Fruit fly (Drosophila melanogaster) whole organism, embryonic: ENCODE results near the gene zetaCOP.
A peak's percentile ranks its signal among the peaks of the same experiment; 100 is the strongest.

Experiments
- ATbp ChIP-seq: fragments of 200-800 bp; sonication (Bioruptor generic); optimal IDR thresholded peaks from 2 replicates; lab custom pipeline; 2017; ENCODE audit warnings: missing biosample characterization, mild to moderate bottlenecking, missing genetic modification characterization, missing genetic modification reagents
- Adf1 ChIP-seq: fragments of 200-800 bp; sonication (Bioruptor generic); IDR thresholded peaks from 2 replicates; pipeline ENCODE4 v1.3.6; 2022; ENCODE audit warnings: missing biosample characterization, missing genetic modification characterization
- B-H2 ChIP-seq: fragments of 200-800 bp; sonication (Bioruptor generic); optimal IDR thresholded peaks from 2 replicates; lab custom pipeline; 2018; ENCODE audit warnings: missing biosample characterization, mild to moderate bottlenecking, missing genetic modification characterization
- CG11247 ChIP-seq: fragments of 200-800 bp; sonication (Bioruptor generic); IDR thresholded peaks from 2 replicates; pipeline ENCODE4 v1.3.6; 2022; ENCODE audit warnings: missing biosample characterization, missing genetic modification characterization
- CG13624 ChIP-seq: fragments of 200-800 bp; sonication (Bioruptor generic); optimal IDR thresholded peaks from 2 replicates; lab custom pipeline; 2016; ENCODE audit warnings: missing biosample characterization, missing genetic modification characterization
- CG15514 ChIP-seq: fragments of 200-800 bp; sonication (Bioruptor generic); optimal IDR thresholded peaks from 3 replicates; lab custom pipeline; 2017; ENCODE audit warnings: missing biosample characterization, missing genetic modification characterization, mild to moderate bottlenecking, moderate library complexity, missing genetic modification reagents
- CG15601 ChIP-seq: fragments of 200-800 bp; sonication (Bioruptor generic); optimal IDR thresholded peaks from 3 replicates; lab custom pipeline; 2019; ENCODE audit warnings: missing biosample characterization, mild to moderate bottlenecking, missing genetic modification characterization, moderate library complexity
- CG17361 ChIP-seq: fragments of 200-800 bp; sonication (Bioruptor generic); IDR thresholded peaks from 3 replicates; pipeline ENCODE4 v1.3.6; 2022; ENCODE audit warnings: missing biosample characterization, missing genetic modification characterization
- CG17385 ChIP-seq: fragments of 200-800 bp; sonication (Bioruptor generic); optimal IDR thresholded peaks from 3 replicates; lab custom pipeline; 2018; ENCODE audit warnings: missing biosample characterization, mild to moderate bottlenecking, missing genetic modification characterization
- CG18599 ChIP-seq: fragments of 200-800 bp; sonication (Bioruptor generic); optimal IDR thresholded peaks from 3 replicates; lab custom pipeline; 2017; ENCODE audit warnings: missing biosample characterization, missing genetic modification characterization, mild to moderate bottlenecking, moderate library complexity, missing genetic modification reagents
- CG31224 ChIP-seq: fragments of 200-800 bp; sonication (Bioruptor generic); IDR thresholded peaks from 2 replicates; pipeline ENCODE4 v1.3.6; 2022; ENCODE audit warnings: missing biosample characterization, missing genetic modification characterization
- CG32532 ChIP-seq: fragments of 200-800 bp; sonication (Bioruptor generic); IDR thresholded peaks from 2 replicates; pipeline ENCODE4 v1.3.6; 2022; ENCODE audit warnings: missing biosample characterization, missing genetic modification characterization
- CG8290 ChIP-seq, 3 experiments: fragments of 200-800 bp; sonication (Bioruptor generic); optimal IDR thresholded peaks; 2 replicates each; lab custom pipeline; 2016 to 2019; ENCODE audit warnings: missing biosample characterization in 3 of 3, missing genetic modification characterization in 3 of 3, mild to moderate bottlenecking in 2 of 3, moderate library complexity in 1 of 3
- CG8944 ChIP-seq: fragments of 200-800 bp; sonication (Bioruptor generic); optimal IDR thresholded peaks from 3 replicates; lab custom pipeline; 2016; ENCODE audit warnings: missing biosample characterization, missing genetic modification characterization
- CG9932 ChIP-seq: fragments of 200-800 bp; sonication (Bioruptor generic); IDR thresholded peaks from 2 replicates; pipeline ENCODE4 v1.3.6; 2022; ENCODE audit warnings: missing biosample characterization, missing genetic modification characterization
- CrebB ChIP-seq: fragments of 200-800 bp; sonication (Bioruptor generic); optimal IDR thresholded peaks from 3 replicates; lab custom pipeline; 2018; ENCODE audit warnings: missing biosample characterization, mild to moderate bottlenecking, missing genetic modification characterization
- Dip3 ChIP-seq: fragments of 200-800 bp; sonication (Bioruptor generic); optimal IDR thresholded peaks from 3 replicates; lab custom pipeline; 2016; ENCODE audit warnings: missing biosample characterization, missing genetic modification characterization
- Ets97D ChIP-seq: fragments of 200-800 bp; sonication (Bioruptor generic); optimal IDR thresholded peaks from 3 replicates; lab custom pipeline; 2016; ENCODE audit warnings: missing biosample characterization, missing genetic modification characterization
- Fer1 ChIP-seq: fragments of 200-800 bp; sonication (Bioruptor generic); optimal IDR thresholded peaks from 2 replicates; lab custom pipeline; 2017; ENCODE audit warnings: missing biosample characterization, mild to moderate bottlenecking, missing genetic modification characterization
- Hey ChIP-seq: fragments of 200-800 bp; sonication (Bioruptor generic); optimal IDR thresholded peaks from 3 replicates; lab custom pipeline; 2018; ENCODE audit warnings: missing biosample characterization, mild to moderate bottlenecking, missing genetic modification characterization
- Hr78 ChIP-seq, 2 experiments: fragments of 200-800 bp in 1 of 2; fragments of >200 bp in 1 of 2; sonication (Bioruptor generic) in 1 of 2; optimal IDR thresholded peaks; 2 replicates each; lab custom pipeline; 2017 to 2019; ENCODE audit warnings: missing biosample characterization in 2 of 2, missing genetic modification characterization in 2 of 2, mild to moderate bottlenecking in 1 of 2, moderate library complexity in 1 of 2
- Med ChIP-seq: fragments of 200-800 bp; sonication (Bioruptor generic); peaks from one replicate; lab custom pipeline; 2016; ENCODE audit warnings: missing biosample characterization, missing genetic modification characterization, mild to moderate bottlenecking, inconsistent platforms, moderate library complexity
- Opbp ChIP-seq: fragments of 200-800 bp; sonication (Bioruptor generic); IDR thresholded peaks from 3 replicates; pipeline ENCODE4 v1.3.6; 2022; ENCODE audit warnings: missing biosample characterization, missing genetic modification characterization; ENCODE audit not compliant: partially characterized antibody
- Scr ChIP-seq: fragments of 200-800 bp; sonication (Bioruptor generic); IDR thresholded peaks from 2 replicates; pipeline ENCODE4 v1.3.6; 2022; ENCODE audit warnings: missing biosample characterization, missing genetic modification characterization; ENCODE audit not compliant: partially characterized antibody
- abd-A ChIP-seq: fragments of 200-800 bp; sonication (Bioruptor generic); optimal IDR thresholded peaks from 3 replicates; lab custom pipeline; 2019; ENCODE audit warnings: missing biosample characterization, mild to moderate bottlenecking, missing genetic modification characterization, moderate library complexity
- amos ChIP-seq: fragments of 200-800 bp; sonication (Bioruptor generic); IDR thresholded peaks from 2 replicates; pipeline ENCODE4 v1.3.6; 2022; ENCODE audit warnings: missing biosample characterization, missing genetic modification characterization; ENCODE audit not compliant: partially characterized antibody
- ap ChIP-seq: fragments of 200-800 bp; sonication (Bioruptor generic); IDR thresholded peaks from 2 replicates; pipeline ENCODE4 v1.3.6; 2022; ENCODE audit warnings: missing biosample characterization, missing genetic modification characterization
- ara ChIP-seq: fragments of 200-800 bp; sonication (Bioruptor generic); IDR thresholded peaks from 2 replicates; pipeline ENCODE4 v1.3.6; 2022; ENCODE audit warnings: missing biosample characterization, missing genetic modification characterization
- caup ChIP-seq: fragments of 200-800 bp; sonication (Bioruptor generic); optimal IDR thresholded peaks from 3 replicates; lab custom pipeline; 2017; ENCODE audit warnings: missing biosample characterization, mild to moderate bottlenecking, missing genetic modification characterization, moderate library complexity; ENCODE audit not compliant: severe bottlenecking
- cg ChIP-seq: fragments of 200-800 bp; sonication (Bioruptor generic); optimal IDR thresholded peaks from 3 replicates; lab custom pipeline; 2019; ENCODE audit warnings: missing biosample characterization, mild to moderate bottlenecking, missing genetic modification characterization, moderate library complexity
- chinmo ChIP-seq: fragments of 200-800 bp; sonication (Bioruptor generic); IDR thresholded peaks from 4 replicates; pipeline ENCODE4 v1.3.6; 2022; ENCODE audit warnings: missing biosample characterization, missing genetic modification characterization; ENCODE audit not compliant: partially characterized antibody
- dm ChIP-seq: fragments of 200-800 bp; sonication (Bioruptor generic); optimal IDR thresholded peaks from 3 replicates; lab custom pipeline; 2016; ENCODE audit warnings: missing biosample characterization, missing genetic modification characterization
- eve ChIP-seq, 2 experiments: fragments of >200 bp; optimal IDR thresholded peaks; 2 replicates each; lab custom pipeline; 2017; ENCODE audit warnings: missing biosample characterization in 2 of 2, missing genetic modification characterization in 2 of 2
- ewg ChIP-seq: fragments of 200-800 bp; sonication (Bioruptor generic); optimal IDR thresholded peaks from 3 replicates; lab custom pipeline; 2017; ENCODE audit warnings: mild to moderate bottlenecking, missing biosample characterization, missing genetic modification reagents, missing genetic modification characterization
- fru ChIP-seq: fragments of >200 bp; optimal IDR thresholded peaks from 2 replicates; lab custom pipeline; 2017
- lbe ChIP-seq: fragments of 200-800 bp; sonication (Bioruptor generic); optimal IDR thresholded peaks from 2 replicates; lab custom pipeline; 2016; ENCODE audit warnings: missing biosample characterization, mild to moderate bottlenecking, missing genetic modification characterization
- mld ChIP-seq: fragments of 200-800 bp; sonication (Bioruptor generic); IDR thresholded peaks from 3 replicates; pipeline ENCODE4 v1.3.6; 2022; ENCODE audit warnings: missing biosample characterization, missing genetic modification characterization; ENCODE audit not compliant: partially characterized antibody
- phol ChIP-seq: fragments of 200-800 bp; sonication (Bioruptor generic); optimal IDR thresholded peaks from 3 replicates; lab custom pipeline; 2018; ENCODE audit warnings: missing biosample characterization, mild to moderate bottlenecking, missing genetic modification characterization, moderate library complexity
- schlank ChIP-seq: fragments of 200-800 bp; sonication (Bioruptor generic); optimal IDR thresholded peaks from 2 replicates; lab custom pipeline; 2018; ENCODE audit warnings: missing biosample characterization, mild to moderate bottlenecking, missing genetic modification characterization
- slou ChIP-seq: fragments of 200-800 bp; sonication (Bioruptor generic); optimal IDR thresholded peaks from 3 replicates; lab custom pipeline; 2016; ENCODE audit warnings: missing biosample characterization, missing genetic modification characterization
- sr ChIP-seq: fragments of 200-800 bp; sonication (Bioruptor generic); IDR thresholded peaks from 3 replicates; pipeline ENCODE4 v1.3.6; 2022; ENCODE audit warnings: missing biosample characterization, missing genetic modification characterization
- ssp ChIP-seq: fragments of 200-800 bp; sonication (Bioruptor generic); IDR thresholded peaks from 2 replicates; pipeline ENCODE4 v1.3.6; 2022; ENCODE audit warnings: missing biosample characterization, missing genetic modification characterization
- sug ChIP-seq: fragments of 200-800 bp; optimal IDR thresholded peaks from 2 replicates; lab custom pipeline; 2019; ENCODE audit warnings: missing biosample characterization, mild to moderate bottlenecking, missing genetic modification characterization, moderate library complexity
- tin ChIP-seq: fragments of 200-800 bp; sonication (Bioruptor generic); optimal IDR thresholded peaks from 3 replicates; lab custom pipeline; 2016; ENCODE audit warnings: missing biosample characterization, missing genetic modification characterization
- tx ChIP-seq: fragments of 200-800 bp; sonication (Bioruptor generic); optimal IDR thresholded peaks from 2 replicates; lab custom pipeline; 2016; ENCODE audit warnings: missing biosample characterization, missing genetic modification characterization
- wor ChIP-seq: fragments of 200-800 bp; sonication (Bioruptor generic); IDR thresholded peaks from 2 replicates; pipeline ENCODE4 v1.3.6; 2022; ENCODE audit warnings: missing biosample characterization, missing genetic modification characterization

Gene zetaCOP

DNA sequence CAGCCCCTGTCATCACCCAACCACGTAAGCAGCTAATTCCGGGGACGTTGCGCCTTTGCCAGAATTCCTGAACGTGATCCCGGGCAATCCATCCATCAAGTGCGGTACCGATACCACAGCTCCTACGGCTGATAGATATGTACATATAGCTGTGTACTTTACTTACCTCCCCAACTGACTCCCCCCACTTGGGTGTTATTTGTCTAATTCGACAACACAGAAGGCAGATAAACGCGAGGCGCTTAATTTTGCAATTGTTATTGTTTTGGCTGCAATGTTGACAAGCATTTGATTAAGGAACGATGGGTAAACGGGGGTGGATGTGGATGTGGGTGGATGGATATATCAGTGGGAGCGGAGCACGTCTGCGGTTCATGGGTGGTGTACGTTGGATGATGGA is 3.2 kb downstream of the zetaCOP start (continued):
- TF ChIP-seq wor (no peak), abd-A (no peak), tx (GFP tag; lab: Kevin White, UChicago) (no peak), CG8290 (GFP tag; optimal IDR thresholded peaks at IDR 0.05; lab: Kevin White, UChicago) (no peak), CG8290 (tag; optimal IDR thresholded peaks at IDR 0.05; lab: Kevin White, UChicago) (no peak), ewg (GFP tag; lab: Kevin White, UChicago) (no peak), CrebB (tag; lab: Kevin White, UChicago) (peak; percentile 2), caup (GFP tag; lab: Kevin White, UChicago) (peak; percentile 74), Dip3 (GFP tag; lab: Kevin White, UChicago) (peak; percentile 4), CG15514 (GFP tag; lab: Kevin White, UChicago) (peak; percentile 35), Fer1 (GFP tag; lab: Kevin White, UChicago) (peak; percentile 49), eve (GFP tag; optimal IDR thresholded peaks at IDR 0.05; lab: Kevin White, UChicago) (no peak), dm (GFP tag; lab: Kevin White, UChicago) (no peak), tin (GFP tag; lab: Kevin White, UChicago) (no peak), B-H2 (GFP tag; lab: Kevin White, UChicago) (peak; percentile 17), CG31224 (GFP tag; lab: Robert Waterston, UW) (no peak), mld (GFP tag; lab: Robert Waterston, UW) (no peak), ATbp (GFP tag; lab: Kevin White, UChicago) (peak; percentile 52), Scr (GFP tag; lab: Robert Waterston, UW) (no peak), Opbp (GFP tag; lab: Robert Waterston, UW) (no peak), sr (GFP tag; lab: Robert Waterston, UW) (no peak), lbe (GFP tag; lab: Kevin White, UChicago) (no peak), CG9932 (GFP tag; lab: Robert Waterston, UW) (no peak)

DNA sequence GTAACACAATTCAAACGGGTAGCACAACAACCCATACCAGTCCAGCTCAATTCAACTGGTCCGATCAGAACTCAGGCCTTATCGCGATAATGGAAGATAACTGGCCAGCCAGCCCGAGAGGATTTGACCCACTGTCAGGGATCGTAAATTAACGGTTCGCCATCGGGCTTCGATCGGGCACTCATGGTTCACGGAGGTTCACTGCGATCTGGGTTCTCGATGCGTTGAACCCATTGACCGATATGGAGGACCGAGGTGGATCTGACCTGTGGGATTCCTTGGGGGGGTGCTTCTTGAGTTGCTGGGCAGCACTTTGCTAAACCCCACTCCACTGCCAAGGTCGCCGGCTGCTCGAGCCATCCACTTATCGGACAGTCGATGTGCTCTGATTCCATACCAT is 4.6 kb downstream of the zetaCOP start:
- TF ChIP-seq CG11247: 0 out of 2 replicates have a peak, but pooled peaks have one; percentile 20
- no peak for TF ChIP-seq CG17361
- no peak for TF ChIP-seq CG8944 (GFP tag; lab: Kevin White, UChicago)
- TF ChIP-seq Ets97D: no peak
- TF ChIP-seq Med (GFP tag; lab: Kevin White, UChicago): peak; percentile 48
- no peak for TF ChIP-seq CG13624 (GFP tag; lab: Kevin White, UChicago)
- TF ChIP-seq fru (lab: Kevin White, UChicago): no peak
- TF ChIP-seq Hr78 (GFP tag; optimal IDR thresholded peaks at IDR 0.05; lab: Kevin White, UChicago): peak in 1 of 2 experiments; percentile 69
- TF ChIP-seq ssp (GFP tag; lab: Robert Waterston, UW): no peak
- 0 out of 4 replicates have a peak, but pooled peaks have one; percentile 23 for TF ChIP-seq chinmo (GFP tag; lab: Robert Waterston, UW)
- no peak for TF ChIP-seq Adf1 (GFP tag; lab: Robert Waterston, UW)
- TF ChIP-seq, all 482 proteins: peak for 4

DNA sequence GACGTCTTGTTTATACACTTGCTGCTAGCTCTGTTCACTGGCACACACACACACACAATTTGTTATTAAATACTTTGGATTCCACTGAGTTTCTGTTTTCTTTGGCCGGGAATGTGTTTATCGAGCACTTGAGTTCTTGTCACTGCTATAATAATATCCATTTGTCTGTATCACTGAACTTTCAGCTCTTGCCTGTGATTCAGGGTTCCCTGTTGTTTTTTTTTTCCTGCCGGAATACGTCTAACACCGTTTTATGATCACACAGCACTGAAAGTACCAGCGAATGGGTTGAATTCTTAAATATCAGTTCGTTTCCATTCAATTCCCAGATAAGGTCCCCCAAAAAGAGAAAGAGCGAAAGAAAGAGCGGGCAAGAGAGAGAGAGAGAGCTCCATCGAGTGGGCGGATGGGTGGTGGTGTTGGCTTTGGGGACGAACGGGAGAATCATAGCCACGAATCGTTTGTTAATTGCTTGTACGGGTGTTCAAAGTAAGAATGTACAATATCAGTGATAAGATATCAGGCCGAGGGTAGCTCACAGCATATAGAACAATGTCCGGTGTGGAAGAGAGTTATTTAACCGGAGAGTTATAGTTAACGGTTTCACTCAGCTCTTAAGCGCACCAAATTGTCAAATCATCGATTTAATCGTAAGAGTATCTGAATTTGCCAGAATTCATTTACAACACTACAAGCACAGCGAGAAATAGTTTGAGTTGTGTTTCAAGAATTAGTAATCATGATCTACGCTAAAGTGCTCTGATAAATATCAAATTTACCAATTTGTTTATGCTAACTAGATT is 5.5 kb downstream of the zetaCOP start, which contains the start of gene Galphaf:
Galphaf (minus strand) TSS at position 272 of the 803 bp plus-strand sequence.
- TF ChIP-seq phol (tag; lab: Kevin White, UChicago) (no peak), CG32532 (0 out of 2 replicates have a peak, but pooled peaks have one; percentile 20), schlank (peak; percentile 5), CG18599 (GFP tag; lab: Kevin White, UChicago) (peak; percentile 2), cg (GFP tag; lab: Kevin White, UChicago) (peak; percentile 29), CG15601 (peak; percentile 53), caup (GFP tag; lab: Kevin White, UChicago) (peak; percentile 32), sug (tag; lab: Kevin White, UChicago) (peak; percentile 54), ara (GFP tag; lab: Robert Waterston, UW) (no peak), CG17385 (peak; percentile 16), ap (GFP tag; lab: Robert Waterston, UW) (no peak), amos (GFP tag; lab: Robert Waterston, UW) (no peak), slou (no peak), eve (GFP tag; optimal IDR thresholded peaks at IDR 0.05; lab: Kevin White, UChicago) (no peak), Hey (tag; lab: Kevin White, UChicago) (peak; percentile 92)
